Worm (Caenorhabditis elegans): ENCODE results near the gene irld-7.

DNA sequence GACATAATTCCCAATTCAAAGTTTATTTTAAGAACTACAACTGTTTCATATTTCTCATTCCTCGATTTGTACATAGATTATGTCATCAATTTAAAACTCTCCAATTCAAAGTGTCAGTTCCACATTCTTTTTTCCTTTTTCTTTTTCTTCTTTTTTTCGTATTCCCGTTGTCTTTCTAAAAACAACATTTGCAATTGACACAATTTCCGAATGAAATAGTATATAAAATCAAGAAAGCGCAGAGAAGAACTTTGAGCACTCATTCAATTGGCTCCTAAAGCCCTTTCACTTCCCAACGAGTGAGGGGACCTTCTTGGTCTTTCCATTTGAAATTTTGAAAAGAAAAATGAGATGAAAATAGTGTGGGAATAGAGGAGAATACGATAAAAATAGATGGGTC lies 42.8 kb upstream of the irld-7 start:
- no peak for TF ChIP-seq W03F9.2 (tag; optimal IDR thresholded peaks at IDR 0.05)
- no peak for TF ChIP-seq him-1 (tag; optimal IDR thresholded peaks at IDR 0.05)

Data from whole organism, L4/young adult.